Worm (Caenorhabditis elegans) whole organism, early embryonic: ENCODE results near the gene F07A11.5.

Experiments
- B0310.2 ChIP-seq: sonication (generic microtip); optimal IDR thresholded peaks from 2 replicates; lab custom pipeline; 2016; ENCODE audit warnings: mild to moderate bottlenecking, missing genetic modification characterization, missing compliant biosample characterization
- ama-1 ChIP-seq: fragments of 150-350 bp; optimal IDR thresholded peaks from 2 replicates; lab custom pipeline; 2014
- ceh-13 ChIP-seq: fragments of 200-800 bp; sonication (Bioruptor generic); optimal IDR thresholded peaks from 2 replicates; lab custom pipeline; 2018; ENCODE audit warnings: mild to moderate bottlenecking, missing genetic modification characterization, missing compliant biosample characterization
- ets-7 ChIP-seq: sonication (generic microtip); optimal IDR thresholded peaks from 2 replicates; lab custom pipeline; 2016; ENCODE audit warnings: missing genotype, missing genetic modification characterization, missing compliant biosample characterization

DNA sequence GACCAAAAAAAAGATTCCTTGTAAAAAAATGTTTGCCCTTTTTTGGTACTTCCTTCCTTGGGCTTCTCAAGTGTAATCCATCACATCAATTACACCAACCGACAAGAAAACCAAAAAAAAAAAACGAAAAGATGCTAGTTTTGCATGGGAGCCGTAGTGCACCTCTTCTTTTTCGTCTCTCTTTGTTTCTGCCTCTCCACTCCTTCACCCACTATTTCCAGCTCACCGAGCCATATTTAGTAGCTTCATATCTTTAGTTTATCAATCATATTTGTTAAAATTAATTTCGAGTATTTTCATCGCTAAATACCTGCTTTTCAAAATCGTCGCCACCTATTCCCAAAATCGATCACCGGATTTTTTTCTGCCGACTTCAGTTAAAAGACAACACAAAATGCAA, 11.4 kb upstream of the F07A11.5 start, which contains the start of gene F07A11.4:
- TF ChIP-seq B0310.2 (tag; lab: Kevin White, UChicago) (no peak), ets-7 (tag; lab: Kevin White, UChicago) (no peak), ama-1 (no peak), ceh-13 (GFP tag; lab: Kevin White, UChicago) (no peak)
